Worm (Caenorhabditis elegans): Measurements from ENCODE around the gene arx-4.

- peak; percentile 99 for TF ChIP-seq atf-7 (tag; optimal IDR thresholded peaks at IDR 0.05)
- peak; percentile 79 for TF ChIP-seq madf-6 (GFP tag; IDR thresholded peaks at IDR 0.05)
- peak; percentile 81 for TF ChIP-seq ceh-27 (GFP tag; optimal IDR thresholded peaks at IDR 0.05)
- TF ChIP-seq B0336.3 (GFP tag; IDR thresholded peaks at IDR 0.05): peak; percentile 99
- no peak for TF ChIP-seq F23B12.7 (tag; optimal IDR thresholded peaks at IDR 0.05; ENCODE audit: insufficient read depth)
- peak; percentile 94 for TF ChIP-seq madf-3 (GFP tag; IDR thresholded peaks at IDR 0.05)
- no peak for TF ChIP-seq Y53F4B.3 (GFP tag; IDR thresholded peaks at IDR 0.05)
- TF ChIP-seq ztf-3 (GFP tag; optimal IDR thresholded peaks at IDR 0.05): peak; percentile 91
- no peak for TF ChIP-seq lsy-27 (tag; optimal IDR thresholded peaks at IDR 0.05; ENCODE audit: borderline replicate concordance, insufficient read depth)
- no peak for TF ChIP-seq xnd-1 (tag; optimal IDR thresholded peaks at IDR 0.05)
- TF ChIP-seq cebp-2 (GFP tag; IDR thresholded peaks at IDR 0.05): peak; percentile 86
These were observed 26.3 kb upstream of the arx-4 start for ce11 chrIII:835713-836278.
